Fruit fly (Drosophila melanogaster) whole organism, adult: ENCODE data around the gene tant.

ENCODE experiments used
- CG12768 ChIP-seq: fragments of 200-800 bp; sonication (Bioruptor generic); optimal IDR thresholded peaks from 2 replicates; lab custom pipeline; 2017; ENCODE audit warnings: missing biosample characterization, missing genetic modification characterization, mild to moderate bottlenecking, moderate library complexity, missing genetic modification reagents
- CG14711 ChIP-seq: fragments of 200-800 bp; sonication (Bioruptor generic); optimal IDR thresholded peaks from 2 replicates; lab custom pipeline; 2018; ENCODE audit warnings: missing biosample characterization, mild to moderate bottlenecking, missing genetic modification characterization, moderate library complexity
- CG5204 ChIP-seq: fragments of 200-800 bp; sonication (Bioruptor generic); optimal IDR thresholded peaks from 2 replicates; lab custom pipeline; 2016; ENCODE audit warnings: missing biosample characterization, missing genetic modification characterization
- CG7045 ChIP-seq: fragments of 200-800 bp; sonication (Bioruptor generic); optimal IDR thresholded peaks from 2 replicates; lab custom pipeline; 2017; ENCODE audit warnings: missing biosample characterization, mild to moderate bottlenecking, missing genetic modification characterization
- CG7101 ChIP-seq: fragments of 200-800 bp; sonication (Bioruptor generic); optimal IDR thresholded peaks from 2 replicates; lab custom pipeline; 2018; ENCODE audit warnings: missing biosample characterization, mild to moderate bottlenecking, missing genetic modification characterization, moderate library complexity
- Clk ChIP-seq: fragments of 200-800 bp; sonication (Bioruptor generic); optimal IDR thresholded peaks from 2 replicates; lab custom pipeline; 2017; ENCODE audit warnings: missing biosample characterization, missing genetic modification characterization
- Mnt ChIP-seq: fragments of 200-800 bp; sonication (Bioruptor generic); optimal IDR thresholded peaks from 2 replicates; lab custom pipeline; 2016; ENCODE audit warnings: missing biosample characterization, mild to moderate bottlenecking, missing genetic modification characterization
- bab1 ChIP-seq: fragments of 200-800 bp; sonication (Bioruptor generic); optimal IDR thresholded peaks from 3 replicates; lab custom pipeline; 2019; ENCODE audit warnings: missing biosample characterization, mild to moderate bottlenecking, missing genetic modification characterization, moderate library complexity
- cnc ChIP-seq, 2 experiments: fragments of >200 bp; optimal IDR thresholded peaks; 2 replicates each; lab custom pipeline; 2017
- kay ChIP-seq: fragments of 200-800 bp; sonication (Bioruptor generic); peaks from one replicate; lab custom pipeline; 2016; ENCODE audit warnings: missing biosample characterization, missing genetic modification characterization, borderline replicate concordance
- ovo ChIP-seq: fragments of 200-800 bp; sonication (Bioruptor generic); optimal IDR thresholded peaks from 2 replicates; lab custom pipeline; 2016; ENCODE audit warnings: missing biosample characterization, missing genetic modification characterization
- pad ChIP-seq: fragments of 200-800 bp; sonication (Bioruptor generic); optimal IDR thresholded peaks from 3 replicates; lab custom pipeline; 2017; ENCODE audit warnings: missing biosample characterization, missing genetic modification characterization, mild to moderate bottlenecking, moderate library complexity, missing genetic modification reagents
- tj ChIP-seq: fragments of 200-800 bp; sonication (Bioruptor generic); optimal IDR thresholded peaks from 3 replicates; lab custom pipeline; 2017; ENCODE audit warnings: missing biosample characterization, mild to moderate bottlenecking, missing genetic modification characterization, moderate library complexity
- toe ChIP-seq: fragments of 200-800 bp; sonication (Bioruptor generic); optimal IDR thresholded peaks from 2 replicates; lab custom pipeline; 2016; ENCODE audit warnings: missing biosample characterization, missing genetic modification characterization

dm6 chr3L:6068178-6068577 lies 13.2 kb downstream of the tant start:
- TF ChIP-seq CG12768 (GFP tag; lab: Kevin White, UChicago) (no peak), pad (no peak), CG14711 (tag; lab: Kevin White, UChicago) (no peak), Mnt (GFP tag; lab: Kevin White, UChicago) (no peak), CG7101 (tag; lab: Kevin White, UChicago) (no peak), kay (GFP tag; lab: Kevin White, UChicago) (no peak), tj (no peak), bab1 (GFP tag; lab: Kevin White, UChicago) (no peak), toe (GFP tag; lab: Kevin White, UChicago) (no peak), Clk (no peak), CG7045 (no peak), cnc (optimal IDR thresholded peaks at IDR 0.05; lab: Kevin White, UChicago) (no peak), ovo (GFP tag; lab: Kevin White, UChicago) (no peak), CG5204 (GFP tag; lab: Kevin White, UChicago) (no peak)
